Worm (Caenorhabditis elegans): Measurements from ENCODE around the gene asna-1.
A peak's percentile ranks its signal among the peaks of the same experiment; 100 is the strongest.

Gene asna-1

ce11 chrIII:8886309-8886708, 8.6 kb upstream of the asna-1 start:
- TF ChIP-seq ztf-23 (GFP tag; IDR thresholded peaks at IDR 0.05), result no peak
- TF ChIP-seq klf-2 (GFP tag; conservative IDR thresholded peaks at IDR 0.05), result no peak
- no peak for TF ChIP-seq ref-1 (GFP tag; conservative IDR thresholded peaks at IDR 0.05)

ce11 chrIII:8887184-8887801, 7.6 kb upstream of the asna-1 start, which contains the start of gene famh-136:
famh-136 (plus strand) TSS chrIII:8887751.
- TF ChIP-seq ztf-23 (GFP tag; IDR thresholded peaks at IDR 0.05), result peak; percentile 86
- TF ChIP-seq flt-1 (GFP tag; IDR thresholded peaks at IDR 0.05), result peak; percentile 58
- TF ChIP-seq cog-1 (tag; optimal IDR thresholded peaks at IDR 0.05), result peak; percentile 49
- TF ChIP-seq klf-2 (GFP tag; conservative IDR thresholded peaks at IDR 0.05), result no peak
- TF ChIP-seq med-1 (GFP tag; optimal IDR thresholded peaks at IDR 0.05; ENCODE audit: insufficient read depth), result peak; percentile 33
- TF ChIP-seq T22C8.4 (GFP tag; IDR thresholded peaks at IDR 0.05), result no peak

ce11 chrIII:8888956-8889355, 5.9 kb upstream of the asna-1 start, which contains the start of gene ZK637.14:
ZK637.14 (minus strand) TSS chrIII:8889156.
- TF ChIP-seq ztf-23 (GFP tag; IDR thresholded peaks at IDR 0.05), result peak; percentile 37; the same call in 1 of the 2 replicates
- no peak for TF ChIP-seq ztf-29 (GFP tag; IDR thresholded peaks at IDR 0.05)
- TF ChIP-seq flt-1 (GFP tag; IDR thresholded peaks at IDR 0.05), result no peak
- no peak for TF ChIP-seq tab-1 (GFP tag; IDR thresholded peaks at IDR 0.05)
- no peak for TF ChIP-seq med-1 (GFP tag; optimal IDR thresholded peaks at IDR 0.05; ENCODE audit: insufficient read depth)
- no peak for TF ChIP-seq klf-2 (GFP tag; conservative IDR thresholded peaks at IDR 0.05)
- no peak for TF ChIP-seq T22C8.4 (GFP tag; IDR thresholded peaks at IDR 0.05)
- TF ChIP-seq ref-1 (GFP tag; conservative IDR thresholded peaks at IDR 0.05), result no peak
- TF ChIP-seq cog-1 (tag; optimal IDR thresholded peaks at IDR 0.05), result peak; percentile 16

ce11 chrIII:8889931-8890330, 5.0 kb upstream of the asna-1 start, which contains the start of gene lnkn-1:
lnkn-1 (plus strand) TSS chrIII:8890231.
- TF ChIP-seq ztf-23 (GFP tag; IDR thresholded peaks at IDR 0.05) (no peak), ztf-29 (GFP tag; IDR thresholded peaks at IDR 0.05) (no peak), flt-1 (GFP tag; IDR thresholded peaks at IDR 0.05) (no peak), ref-1 (GFP tag; conservative IDR thresholded peaks at IDR 0.05) (no peak), tab-1 (GFP tag; IDR thresholded peaks at IDR 0.05) (no peak), cog-1 (tag; optimal IDR thresholded peaks at IDR 0.05) (no peak), klf-2 (GFP tag; conservative IDR thresholded peaks at IDR 0.05) (no peak), T22C8.4 (GFP tag; IDR thresholded peaks at IDR 0.05) (no peak), med-1 (GFP tag; optimal IDR thresholded peaks at IDR 0.05; ENCODE audit: insufficient read depth) (no peak)

- TF ChIP-seq flt-1 (GFP tag; IDR thresholded peaks at IDR 0.05) (no peak), klf-2 (GFP tag; conservative IDR thresholded peaks at IDR 0.05) (no peak), T22C8.4 (GFP tag; IDR thresholded peaks at IDR 0.05) (no peak), cog-1 (tag; optimal IDR thresholded peaks at IDR 0.05) (no peak), ztf-23 (GFP tag; IDR thresholded peaks at IDR 0.05) (no peak), med-1 (GFP tag; optimal IDR thresholded peaks at IDR 0.05; ENCODE audit: insufficient read depth) (no peak), tab-1 (GFP tag; IDR thresholded peaks at IDR 0.05) (no peak), ref-1 (GFP tag; conservative IDR thresholded peaks at IDR 0.05) (no peak)
These were observed 1.4 kb upstream of the asna-1 start, which contains the start of gene ZK637.4 for ce11 chrIII:8893464-8893863. ZK637.4 (plus strand) TSS chrIII:8893764.

ce11 chrIII:8899767-8900166, 4.9 kb downstream of the asna-1 start:
- TF ChIP-seq cog-1 (tag; optimal IDR thresholded peaks at IDR 0.05) (no peak), flt-1 (GFP tag; IDR thresholded peaks at IDR 0.05) (no peak), ref-1 (GFP tag; conservative IDR thresholded peaks at IDR 0.05) (no peak), klf-2 (GFP tag; conservative IDR thresholded peaks at IDR 0.05) (no peak), ztf-29 (GFP tag; IDR thresholded peaks at IDR 0.05) (no peak), ztf-23 (GFP tag; IDR thresholded peaks at IDR 0.05) (no peak), T22C8.4 (GFP tag; IDR thresholded peaks at IDR 0.05) (no peak), tab-1 (GFP tag; IDR thresholded peaks at IDR 0.05) (no peak), med-1 (GFP tag; optimal IDR thresholded peaks at IDR 0.05; ENCODE audit: insufficient read depth) (no peak)

DNA sequence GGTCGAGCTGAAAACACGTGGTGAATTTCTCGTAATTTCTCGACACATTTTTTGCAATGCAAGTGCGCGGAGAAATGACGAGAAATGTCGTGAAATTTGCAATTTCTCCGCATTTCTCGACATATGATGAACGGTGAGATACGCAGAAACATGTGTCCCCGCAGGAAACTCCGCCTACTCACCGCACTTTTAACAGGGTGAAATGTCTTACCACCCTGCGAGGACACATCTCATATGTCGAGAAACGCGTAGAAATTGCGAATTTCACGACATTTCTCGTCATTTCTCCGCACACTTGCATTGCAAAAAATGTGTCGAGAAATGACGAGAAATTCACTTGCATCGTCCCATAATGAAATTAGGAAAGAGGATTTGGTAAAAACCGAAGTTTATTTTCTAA, 6.2 kb downstream of the asna-1 start:
- peak; percentile 19 for TF ChIP-seq cog-1 (tag; optimal IDR thresholded peaks at IDR 0.05)
- TF ChIP-seq flt-1 (GFP tag; IDR thresholded peaks at IDR 0.05), result peak; percentile 82; the same call in 1 of the 2 replicates

DNA sequence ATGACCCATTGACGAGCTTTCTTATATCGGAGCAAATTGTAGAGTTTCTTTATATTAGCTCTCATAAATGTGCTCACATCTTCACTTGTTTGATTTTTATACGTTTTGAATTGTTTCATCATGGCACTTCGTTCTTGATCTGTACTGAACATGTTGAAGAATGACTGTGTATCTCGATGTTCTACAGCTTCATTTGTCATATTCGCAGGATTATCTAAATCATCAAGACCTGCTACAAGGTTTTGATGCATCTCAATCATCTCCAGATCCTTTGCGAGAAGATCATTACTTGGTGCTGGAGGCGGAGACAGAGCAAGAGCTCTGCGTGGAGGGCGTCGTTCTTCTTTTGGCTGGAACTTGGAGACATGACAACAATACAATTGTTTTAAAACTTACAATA, 8.4 kb downstream of the asna-1 start:
- TF ChIP-seq tab-1 (GFP tag; IDR thresholded peaks at IDR 0.05) (no peak), ref-1 (GFP tag; conservative IDR thresholded peaks at IDR 0.05) (no peak), klf-2 (GFP tag; conservative IDR thresholded peaks at IDR 0.05) (no peak), ztf-23 (GFP tag; IDR thresholded peaks at IDR 0.05) (no peak), med-1 (GFP tag; optimal IDR thresholded peaks at IDR 0.05; ENCODE audit: insufficient read depth) (no peak), T22C8.4 (GFP tag; IDR thresholded peaks at IDR 0.05) (no peak), cog-1 (tag; optimal IDR thresholded peaks at IDR 0.05) (no peak), flt-1 (GFP tag; IDR thresholded peaks at IDR 0.05) (no peak), ztf-29 (GFP tag; IDR thresholded peaks at IDR 0.05) (no peak)

- TF ChIP-seq med-1 (GFP tag; optimal IDR thresholded peaks at IDR 0.05; ENCODE audit: insufficient read depth), result no peak
- TF ChIP-seq cog-1 (tag; optimal IDR thresholded peaks at IDR 0.05), result peak; percentile 29
- TF ChIP-seq flt-1 (GFP tag; IDR thresholded peaks at IDR 0.05), result peak; percentile 32; the same call in 1 of the 2 replicates
- TF ChIP-seq ztf-23 (GFP tag; IDR thresholded peaks at IDR 0.05), result peak; percentile 74; the same call in 1 of the 2 replicates
- TF ChIP-seq ztf-29 (GFP tag; IDR thresholded peaks at IDR 0.05), result peak; percentile 39; the same call in 1 of the 2 replicates
These were observed 9.2 kb downstream of the asna-1 start, which contains the start of gene lin-9 for ce11 chrIII:8904044-8904443. lin-9 (minus strand) TSS chrIII:8904131.

All from whole organism, midembryonic.